Fruit fly (Drosophila melanogaster) whole organism, embryonic: ENCODE results near the gene Trf4-1.

Experiments used
- Bteb2 ChIP-seq: fragments of 200-800 bp; sonication (Bioruptor generic); optimal IDR thresholded peaks from 2 replicates; lab custom pipeline; 2016; ENCODE audit warnings: missing biosample characterization, missing genetic modification characterization
- CG10321 ChIP-seq: fragments of 200-800 bp; sonication (Bioruptor generic); IDR thresholded peaks from 2 replicates; pipeline ENCODE4 v1.3.6; 2022; ENCODE audit warnings: missing biosample characterization, missing genetic modification characterization
- CG10431 ChIP-seq: fragments of 200-800 bp; sonication (Bioruptor generic); optimal IDR thresholded peaks from 3 replicates; lab custom pipeline; 2018; ENCODE audit warnings: missing biosample characterization, mild to moderate bottlenecking, missing genetic modification characterization
- CG11247 ChIP-seq: fragments of 200-800 bp; sonication (Bioruptor generic); IDR thresholded peaks from 2 replicates; pipeline ENCODE4 v1.3.6; 2022; ENCODE audit warnings: missing biosample characterization, missing genetic modification characterization
- CG12155 ChIP-seq: fragments of 200-800 bp; sonication (Bioruptor generic); optimal IDR thresholded peaks from 3 replicates; lab custom pipeline; 2016; ENCODE audit warnings: missing biosample characterization, missing genetic modification characterization
- CG12299 ChIP-seq: fragments of 200-800 bp; sonication (Bioruptor generic); optimal IDR thresholded peaks from 2 replicates; lab custom pipeline; 2018; ENCODE audit warnings: missing biosample characterization, mild to moderate bottlenecking, missing genetic modification characterization
- CG12744 ChIP-seq: fragments of 200-800 bp; sonication (Bioruptor generic); optimal IDR thresholded peaks from 2 replicates; lab custom pipeline; 2016; ENCODE audit warnings: missing biosample characterization, missing genetic modification characterization
- CG14014 ChIP-seq: fragments of 200-800 bp; sonication (Bioruptor generic); IDR thresholded peaks from 2 replicates; pipeline ENCODE4 v1.3.6; 2022; ENCODE audit warnings: missing biosample characterization, missing genetic modification characterization
- CG14710 ChIP-seq: fragments of 200-800 bp; sonication (Bioruptor generic); optimal IDR thresholded peaks from 3 replicates; lab custom pipeline; 2019; ENCODE audit warnings: missing biosample characterization, mild to moderate bottlenecking, missing genetic modification characterization, moderate library complexity
- CG1529 ChIP-seq: fragments of 200-800 bp; sonication (Bioruptor generic); optimal IDR thresholded peaks from 3 replicates; lab custom pipeline; 2018; ENCODE audit warnings: missing biosample characterization, missing genetic modification characterization
- CG2116 ChIP-seq: fragments of 200-800 bp; sonication (Bioruptor generic); optimal IDR thresholded peaks from 3 replicates; lab custom pipeline; 2018; ENCODE audit warnings: missing biosample characterization, mild to moderate bottlenecking, missing genetic modification characterization
- CG31388 ChIP-seq: fragments of 200-800 bp; sonication (Bioruptor generic); optimal IDR thresholded peaks from 2 replicates; lab custom pipeline; 2016; ENCODE audit warnings: missing biosample characterization, missing genetic modification characterization
- CG3163 ChIP-seq: fragments of 200-800 bp; sonication (Bioruptor generic); optimal IDR thresholded peaks from 3 replicates; lab custom pipeline; 2016; ENCODE audit warnings: missing biosample characterization, missing genetic modification characterization
- CG4617 ChIP-seq: fragments of 200-800 bp; sonication (Bioruptor generic); optimal IDR thresholded peaks from 3 replicates; lab custom pipeline; 2016; ENCODE audit warnings: missing biosample characterization, missing genetic modification characterization, borderline replicate concordance
- CG6254 ChIP-seq: fragments of 200-800 bp; sonication (Bioruptor generic); optimal IDR thresholded peaks from 3 replicates; lab custom pipeline; 2017; ENCODE audit warnings: mild to moderate bottlenecking, missing biosample characterization, missing genetic modification reagents, missing genetic modification characterization
- CG6689 ChIP-seq: fragments of 200-800 bp; sonication (Bioruptor generic); IDR thresholded peaks from 2 replicates; pipeline ENCODE4 v1.3.6; 2022; ENCODE audit warnings: missing biosample characterization, missing genetic modification characterization
- CG6791 ChIP-seq: fragments of 200-800 bp; sonication (Bioruptor generic); IDR thresholded peaks from 3 replicates; pipeline ENCODE4 v1.3.6; 2022; ENCODE audit warnings: missing biosample characterization, missing genetic modification characterization; ENCODE audit not compliant: partially characterized antibody
- CG7357 ChIP-seq: fragments of 200-800 bp; sonication (Bioruptor generic); IDR thresholded peaks from 3 replicates; pipeline ENCODE4 v1.3.6; 2022; ENCODE audit warnings: missing biosample characterization, missing genetic modification characterization
- CG7786 ChIP-seq: fragments of 200-800 bp; sonication (Bioruptor generic); optimal IDR thresholded peaks from 2 replicates; lab custom pipeline; 2016; ENCODE audit warnings: missing biosample characterization, missing genetic modification characterization
- CG8281 ChIP-seq: fragments of 200-800 bp; sonication (Bioruptor generic); optimal IDR thresholded peaks from 2 replicates; lab custom pipeline; 2018; ENCODE audit warnings: missing biosample characterization, mild to moderate bottlenecking, missing genetic modification characterization, moderate library complexity
- Chrac-16 ChIP-seq: fragments of 200-800 bp; sonication (Bioruptor generic); optimal IDR thresholded peaks from 3 replicates; lab custom pipeline; 2016; ENCODE audit warnings: missing biosample characterization, missing genetic modification characterization
- Dbx ChIP-seq: fragments of 200-800 bp; sonication (Bioruptor generic); IDR thresholded peaks from 3 replicates; pipeline ENCODE4 v1.3.6; 2022; ENCODE audit warnings: missing biosample characterization, missing genetic modification characterization
- Drgx ChIP-seq: fragments of 200-800 bp; sonication (Bioruptor generic); IDR thresholded peaks from 2 replicates; pipeline ENCODE4 v1.3.6; 2022; ENCODE audit warnings: missing biosample characterization, missing genetic modification characterization
- Gsc ChIP-seq: fragments of 200-800 bp; sonication (Bioruptor generic); IDR thresholded peaks from 2 replicates; pipeline ENCODE4 v1.3.6; 2022; ENCODE audit warnings: missing biosample characterization, missing genetic modification characterization
- Hey ChIP-seq: fragments of 200-800 bp; sonication (Bioruptor generic); optimal IDR thresholded peaks from 3 replicates; lab custom pipeline; 2018; ENCODE audit warnings: missing biosample characterization, mild to moderate bottlenecking, missing genetic modification characterization
- Hr39 ChIP-seq: fragments of >200 bp; optimal IDR thresholded peaks from 2 replicates; lab custom pipeline; 2017
- Jarid2 ChIP-seq: fragments of 200-800 bp; sonication (Bioruptor generic); optimal IDR thresholded peaks from 3 replicates; lab custom pipeline; 2017; ENCODE audit warnings: mild to moderate bottlenecking, missing biosample characterization, missing genetic modification reagents, missing genetic modification characterization
- Lpt ChIP-seq: fragments of >200 bp; optimal IDR thresholded peaks from 2 replicates; lab custom pipeline; 2018; ENCODE audit warnings: missing biosample characterization, missing genetic modification characterization
- Nf-YB ChIP-seq: fragments of 200-800 bp; sonication (Bioruptor generic); optimal IDR thresholded peaks from 3 replicates; lab custom pipeline; 2019; ENCODE audit warnings: missing biosample characterization, mild to moderate bottlenecking, missing genetic modification characterization, moderate library complexity
- Rfx ChIP-seq: fragments of 200-800 bp; sonication (Bioruptor generic); IDR thresholded peaks from 2 replicates; pipeline ENCODE4 v1.3.6; 2022; ENCODE audit warnings: missing biosample characterization, missing genetic modification characterization
- Ssrp ChIP-seq: fragments of 200-800 bp; sonication (Bioruptor generic); optimal IDR thresholded peaks from 2 replicates; lab custom pipeline; 2018; ENCODE audit warnings: missing biosample characterization, mild to moderate bottlenecking, missing genetic modification characterization, moderate library complexity
- az2 ChIP-seq: fragments of 200-800 bp; sonication (Bioruptor generic); optimal IDR thresholded peaks from 3 replicates; lab custom pipeline; 2016; ENCODE audit warnings: missing biosample characterization, missing genetic modification characterization
- dimm ChIP-seq: fragments of 200-800 bp; sonication (Bioruptor generic); IDR thresholded peaks from 2 replicates; pipeline ENCODE4 v1.3.6; 2022; ENCODE audit warnings: missing biosample characterization, missing genetic modification characterization
- gcm2 ChIP-seq: fragments of 200-800 bp; sonication (Bioruptor generic); optimal IDR thresholded peaks from 2 replicates; lab custom pipeline; 2016; ENCODE audit warnings: missing biosample characterization, missing genetic modification characterization
- gem ChIP-seq: fragments of 200-800 bp; sonication (Bioruptor generic); optimal IDR thresholded peaks from 2 replicates; lab custom pipeline; 2019; ENCODE audit warnings: missing biosample characterization, mild to moderate bottlenecking, missing genetic modification characterization, moderate library complexity
- kay ChIP-seq: fragments of 200-800 bp; sonication (Bioruptor generic); optimal IDR thresholded peaks from 2 replicates; lab custom pipeline; 2016; ENCODE audit warnings: missing biosample characterization, missing genetic modification characterization
- kni ChIP-seq: fragments of 200-800 bp; sonication (Bioruptor generic); optimal IDR thresholded peaks from 3 replicates; lab custom pipeline; 2017; ENCODE audit warnings: mild to moderate bottlenecking, missing biosample characterization, missing genetic modification reagents, missing genetic modification characterization
- pzg ChIP-seq: fragments of 200-800 bp; sonication (Bioruptor generic); optimal IDR thresholded peaks from 3 replicates; lab custom pipeline; 2018; ENCODE audit warnings: missing biosample characterization, mild to moderate bottlenecking, missing genetic modification characterization, moderate library complexity
- row ChIP-seq: fragments of 200-800 bp; sonication (Bioruptor generic); IDR thresholded peaks from 3 replicates; pipeline ENCODE4 v1.3.6; 2022; ENCODE audit warnings: missing biosample characterization, missing genetic modification characterization
- salm ChIP-seq: fragments of 200-800 bp; sonication (Bioruptor generic); optimal IDR thresholded peaks from 2 replicates; lab custom pipeline; 2018; ENCODE audit warnings: missing biosample characterization, mild to moderate bottlenecking, missing genetic modification characterization
- sc ChIP-seq, 3 experiments: fragments of >200 bp in 2 of 3; fragments of 200-800 bp in 1 of 3; sonication (Bioruptor generic) in 1 of 3; optimal IDR thresholded peaks; 2 replicates in 2 of 3; 3 replicates in 1 of 3; lab custom pipeline; 2017; ENCODE audit warnings: mild to moderate bottlenecking in 1 of 3, missing biosample characterization in 1 of 3, missing genetic modification characterization in 1 of 3, missing genetic modification reagents in 1 of 3
- slou ChIP-seq: fragments of 200-800 bp; sonication (Bioruptor generic); optimal IDR thresholded peaks from 3 replicates; lab custom pipeline; 2016; ENCODE audit warnings: missing biosample characterization, missing genetic modification characterization
- sqz ChIP-seq: fragments of 200-800 bp; sonication (Bioruptor generic); optimal IDR thresholded peaks from 3 replicates; lab custom pipeline; 2018; ENCODE audit warnings: missing biosample characterization, mild to moderate bottlenecking, missing genetic modification characterization
- stc ChIP-seq: fragments of 200-800 bp; sonication (Bioruptor generic); IDR thresholded peaks from 2 replicates; pipeline ENCODE4 v1.3.6; 2022; ENCODE audit warnings: missing biosample characterization, missing genetic modification characterization
- tap ChIP-seq: fragments of 200-800 bp; optimal IDR thresholded peaks from 3 replicates; lab custom pipeline; 2019; ENCODE audit warnings: missing biosample characterization, mild to moderate bottlenecking, missing genetic modification characterization, moderate library complexity
- tin ChIP-seq: fragments of 200-800 bp; sonication (Bioruptor generic); optimal IDR thresholded peaks from 3 replicates; lab custom pipeline; 2016; ENCODE audit warnings: missing biosample characterization, missing genetic modification characterization
- tna ChIP-seq: fragments of 200-800 bp; sonication (Bioruptor generic); IDR thresholded peaks from 2 replicates; pipeline ENCODE4 v1.3.6; 2022; ENCODE audit warnings: missing biosample characterization, missing genetic modification characterization; ENCODE audit not compliant: partially characterized antibody
- wdn ChIP-seq: fragments of 200-800 bp; sonication (Bioruptor generic); IDR thresholded peaks from 2 replicates; pipeline ENCODE4 v1.3.6; 2022; ENCODE audit warnings: missing biosample characterization, missing genetic modification characterization
- z ChIP-seq: fragments of 200-800 bp; sonication (Bioruptor generic); IDR thresholded peaks from 3 replicates; pipeline ENCODE4 v1.3.6; 2022; ENCODE audit warnings: missing biosample characterization, missing genetic modification characterization

The Trf4-1 gene

DNA sequence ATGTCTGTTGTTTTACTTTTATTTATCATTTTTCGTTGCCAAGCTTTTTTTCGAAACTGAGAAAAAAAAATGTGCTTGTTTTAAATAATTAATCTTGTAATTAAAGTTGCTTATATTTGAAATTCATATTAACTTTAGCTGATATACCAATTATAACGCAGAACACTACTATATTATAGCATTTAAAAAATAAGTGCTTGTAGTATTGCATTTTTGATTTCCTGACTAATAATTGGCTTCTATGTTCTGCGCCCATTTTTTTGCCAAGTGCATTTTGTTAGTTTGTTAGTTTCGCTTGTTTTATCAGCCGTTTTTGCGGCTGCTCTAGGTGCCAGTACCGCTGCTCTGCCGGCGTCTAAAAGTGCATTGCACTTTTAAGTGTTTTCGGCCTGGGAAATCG is 38.6 kb upstream of the Trf4-1 start:
- TF ChIP-seq row (GFP tag; lab: Robert Waterston, UW) = 0 out of 3 replicates have a peak, but pooled peaks have one; percentile 17
- TF ChIP-seq CG31388 = no peak
- TF ChIP-seq CG2116 (GFP tag; lab: Kevin White, UChicago) = no peak
- TF ChIP-seq gem (tag; lab: Kevin White, UChicago) = peak; percentile 5
- no peak for TF ChIP-seq Jarid2
- no peak for TF ChIP-seq Chrac-16 (GFP tag; lab: Kevin White, UChicago)
- TF ChIP-seq CG7357 (GFP tag; lab: Robert Waterston, UW) = no peak
- TF ChIP-seq CG14014 (GFP tag; lab: Robert Waterston, UW) = no peak
- no peak for TF ChIP-seq CG11247 (GFP tag; lab: Robert Waterston, UW)
- TF ChIP-seq Drgx = peak; percentile 55

DNA sequence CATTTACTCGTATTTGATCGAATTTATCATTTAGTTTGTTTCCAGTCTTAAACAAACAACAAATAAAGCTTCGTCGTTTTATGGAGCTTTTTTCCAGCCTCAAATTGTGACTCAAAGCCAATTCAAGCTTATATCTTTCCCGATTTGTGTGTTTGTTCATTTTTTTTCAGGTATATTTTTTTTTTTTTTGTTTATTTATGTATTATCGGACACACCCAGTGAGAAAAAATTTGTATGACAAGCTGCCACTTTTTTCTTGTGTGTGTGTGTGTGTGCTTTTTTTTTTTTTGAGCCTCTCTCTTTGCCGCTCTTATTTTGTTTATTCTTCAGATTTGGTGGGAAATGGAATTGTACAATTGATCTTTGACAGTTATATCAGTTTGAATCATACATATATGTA is 37.6 kb upstream of the Trf4-1 start:
- TF ChIP-seq tap (tag; lab: Kevin White, UChicago) (no peak), z (peak; percentile 58; the same call in 1 of the 3 replicates), CG12155 (GFP tag; lab: Kevin White, UChicago) (no peak), CG14710 (tag; lab: Kevin White, UChicago) (no peak), sqz (GFP tag; lab: Kevin White, UChicago) (peak; percentile 79)

DNA sequence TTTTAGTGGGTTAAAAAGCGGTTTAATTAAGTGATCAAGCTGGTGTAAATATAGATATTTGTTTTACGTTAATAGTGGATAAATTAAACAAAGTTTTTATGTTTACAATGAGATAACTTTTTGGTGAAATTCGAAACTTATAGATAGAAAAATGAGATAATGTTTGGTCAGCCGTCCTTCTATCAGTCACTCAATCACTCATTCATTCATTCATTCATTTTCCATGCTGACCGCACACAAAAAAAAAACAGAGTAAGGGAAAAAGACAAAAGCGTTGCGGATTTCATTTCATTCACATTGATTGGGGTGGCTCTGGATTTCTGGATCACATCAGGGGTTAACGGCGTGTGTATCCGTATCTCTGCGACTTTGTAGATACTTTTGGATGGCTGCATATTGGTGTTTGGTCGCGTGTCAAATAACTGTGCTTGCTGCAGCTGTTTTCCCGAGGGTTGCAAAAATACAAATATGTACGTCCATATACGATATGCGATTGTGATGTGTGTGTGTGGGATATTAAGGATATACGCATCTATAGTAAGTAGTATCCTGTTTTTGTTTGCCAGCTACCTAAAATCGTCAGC is 36.5 kb upstream of the Trf4-1 start:
- no peak for TF ChIP-seq CG3163 (GFP tag; lab: Kevin White, UChicago)
- peak; percentile 19 for TF ChIP-seq sqz (GFP tag; lab: Kevin White, UChicago)
- TF ChIP-seq CG12744 = no peak
- no peak for TF ChIP-seq CG6689
- no peak for TF ChIP-seq Bteb2 (GFP tag; lab: Kevin White, UChicago)
- no peak for TF ChIP-seq Nf-YB (GFP tag; lab: Kevin White, UChicago)
- TF ChIP-seq salm (tag; lab: Kevin White, UChicago) = no peak
- TF ChIP-seq Dbx (GFP tag; lab: Robert Waterston, UW) = no peak
- no peak for TF ChIP-seq CG4617 (GFP tag; lab: Kevin White, UChicago)
- TF ChIP-seq CG10321 (GFP tag; lab: Robert Waterston, UW) = no peak
- no peak for TF ChIP-seq Hr39
- TF ChIP-seq tna (GFP tag; lab: Robert Waterston, UW) = no peak
- TF ChIP-seq gcm2 (GFP tag; lab: Kevin White, UChicago) = no peak
- no peak for TF ChIP-seq CG10431 (GFP tag; lab: Kevin White, UChicago)
- no peak for TF ChIP-seq CG6254 (GFP tag; lab: Kevin White, UChicago)
- TF ChIP-seq kni (GFP tag; lab: Kevin White, UChicago) = peak; percentile 31
- TF ChIP-seq stc = no peak
- 0 out of 3 replicates have a peak, but pooled peaks have one; percentile 15 for TF ChIP-seq CG6791 (GFP tag; lab: Robert Waterston, UW)
- TF ChIP-seq Lpt (GFP tag; lab: Kevin White, UChicago) = no peak
- no peak for TF ChIP-seq sc (optimal IDR thresholded peaks at IDR 0.05; lab: Kevin White, UChicago)
- TF ChIP-seq sc (GFP tag; optimal IDR thresholded peaks at IDR 0.05; lab: Kevin White, UChicago) = no peak
- no peak for TF ChIP-seq tin
- TF ChIP-seq Ssrp (tag; lab: Kevin White, UChicago) = no peak
- no peak for TF ChIP-seq az2 (GFP tag; lab: Kevin White, UChicago)
- peak; percentile 95 for TF ChIP-seq CG8281 (tag; lab: Kevin White, UChicago)
- no peak for TF ChIP-seq slou (GFP tag; lab: Kevin White, UChicago)
- TF ChIP-seq CG1529 = no peak
- no peak for TF ChIP-seq dimm (GFP tag; lab: Robert Waterston, UW)
- no peak for TF ChIP-seq CG12299 (tag; lab: Kevin White, UChicago)
- TF ChIP-seq pzg = no peak
- TF ChIP-seq Gsc (GFP tag; lab: Robert Waterston, UW) = no peak
- TF ChIP-seq kay (GFP tag; lab: Kevin White, UChicago) = no peak
- no peak for TF ChIP-seq CG7786 (GFP tag; lab: Kevin White, UChicago)
- TF ChIP-seq Hey = peak; percentile 60
- no peak for TF ChIP-seq wdn (GFP tag; lab: Robert Waterston, UW)
- TF ChIP-seq Rfx (GFP tag; lab: Robert Waterston, UW) = no peak
